Worm (Caenorhabditis elegans) whole organism, L4/young adult: ENCODE measurements around the gene fipr-16.

Experiments
- W03F9.2 ChIP-seq: fragments of 150-350 bp; optimal IDR thresholded peaks from 2 replicates; lab custom pipeline; 2014; ENCODE audit warnings: missing biosample characterization, missing genetic modification characterization
- dao-5 ChIP-seq: sonication (generic microtip); optimal IDR thresholded peaks from 2 replicates; lab custom pipeline; 2016; ENCODE audit warnings: missing genotype, missing genetic modification characterization, moderate library complexity, missing compliant biosample characterization
- him-1 ChIP-seq: sonication (generic microtip); optimal IDR thresholded peaks from 2 replicates; lab custom pipeline; 2016; ENCODE audit warnings: missing genotype, missing genetic modification reagents, missing genetic modification characterization, missing compliant biosample characterization

ce11 chrIII:8564372-8564771 lies 26.4 kb downstream of the fipr-16 start:
- TF ChIP-seq him-1 (tag; lab: Kevin White, UChicago) (no peak), dao-5 (tag; lab: Kevin White, UChicago) (no peak), W03F9.2 (no peak)
